Fruit fly (Drosophila melanogaster): ENCODE results near the gene CG7376.

CG7376 gene

dm6 chr3L:6188995-6189927 is 15.2 kb downstream of the CG7376 start, which contains the start of the genes D19A and CG7386:
Gene D19A, minus strand, starts transcription at chr3L:6189123.
Gene CG7386, plus strand, starts transcription at chr3L:6189745.
- TF ChIP-seq noc (tag; optimal IDR thresholded peaks at IDR 0.05): peak; percentile 33

- TF ChIP-seq noc (tag; optimal IDR thresholded peaks at IDR 0.05): peak; percentile 80
These were observed 18.9 kb downstream of the CG7376 start, which contains the start of the genes Sf3b6 and Tnpo for dm6 chr3L:6192822-6193555. Gene Sf3b6, minus strand, starts transcription at chr3L:6193179. Gene Tnpo, plus strand, starts transcription at chr3L:6193480.

dm6 chr3L:6193556-6194114 is 19.6 kb downstream of the CG7376 start:
- TF ChIP-seq noc (tag; optimal IDR thresholded peaks at IDR 0.05): no peak

- no peak for TF ChIP-seq noc (tag; optimal IDR thresholded peaks at IDR 0.05)
These were observed 26.1 kb downstream of the CG7376 start, which contains the start of gene CG8219 for dm6 chr3L:6200173-6200572. Gene CG8219, plus strand, starts transcription at chr3L:6200473.

dm6 chr3L:6215976-6216786 is 42.1 kb downstream of the CG7376 start:
- no peak for TF ChIP-seq noc (tag; optimal IDR thresholded peaks at IDR 0.05)

- no peak for TF ChIP-seq noc (tag; optimal IDR thresholded peaks at IDR 0.05)
These were observed 42.7 kb downstream of the CG7376 start for dm6 chr3L:6216787-6217078.

- TF ChIP-seq noc (tag; optimal IDR thresholded peaks at IDR 0.05): no peak
These were observed 43.2 kb downstream of the CG7376 start for dm6 chr3L:6217212-6217611.

- TF ChIP-seq noc (tag; optimal IDR thresholded peaks at IDR 0.05): no peak
These were observed 43.8 kb downstream of the CG7376 start, which contains the start of gene LanA for dm6 chr3L:6217806-6218205. Gene LanA, minus strand, starts transcription at chr3L:6218022.

- no peak for TF ChIP-seq noc (tag; optimal IDR thresholded peaks at IDR 0.05)
These were observed 44.6 kb downstream of the CG7376 start for dm6 chr3L:6218517-6219155.

- TF ChIP-seq noc (tag; optimal IDR thresholded peaks at IDR 0.05): no peak
These were observed 46.1 kb downstream of the CG7376 start, which contains the start of gene CG33946 for dm6 chr3L:6220187-6220586. Gene CG33946, plus strand, starts transcription at chr3L:6220578.

Data from whole organism, larva.